Worm (Caenorhabditis elegans) whole organism, L4 larva: ENCODE measurements around the gene ida-1.
A peak's percentile ranks its signal among the peaks of the same experiment; 100 is the strongest.

Source experiments
- F44E2.7 ChIP-seq: fragments of 200-800 bp; sonication (Bioruptor generic); IDR thresholded peaks from 2 replicates; pipeline ENCODE4 v2.1.2; 2022; ENCODE audit warnings: missing genetic modification characterization, missing compliant biosample characterization
- F49E8.2 ChIP-seq: sonication (generic microtip); optimal IDR thresholded peaks from 2 replicates; lab custom pipeline; 2016; ENCODE audit warnings: missing compliant biosample characterization, mild to moderate bottlenecking, missing genetic modification characterization, borderline replicate concordance
- T26A8.4 ChIP-seq: fragments of 200-800 bp; sonication (Bioruptor generic); IDR thresholded peaks from 2 replicates; pipeline ENCODE4 v1.3.6; 2022; ENCODE audit warnings: missing genetic modification characterization, missing compliant biosample characterization
- Y105C5A.15 ChIP-seq: fragments of 200-800 bp; sonication (Bioruptor generic); IDR thresholded peaks from 2 replicates; pipeline ENCODE4 v1.3.6; 2022; ENCODE audit warnings: missing genetic modification characterization, missing compliant biosample characterization
- Y75B8A.6 ChIP-seq: fragments of 200-800 bp; sonication (Bioruptor generic); IDR thresholded peaks from 2 replicates; pipeline ENCODE4 v1.3.6; 2022; ENCODE audit warnings: missing genetic modification reagents, missing genetic modification characterization, missing compliant biosample characterization
- ZK337.2 ChIP-seq: fragments of 200-800 bp; sonication (Bioruptor generic); IDR thresholded peaks from 2 replicates; pipeline ENCODE4 v1.3.6; 2022; ENCODE audit warnings: missing genetic modification reagents, missing genetic modification characterization, missing compliant biosample characterization
- ZK546.5 ChIP-seq, 2 experiments: sonication (generic microtip); optimal IDR thresholded peaks; 2 replicates each; lab custom pipeline; 2017; ENCODE audit warnings: missing biosample characterization in 2 of 2, missing genetic modification characterization in 2 of 2
- ama-1 ChIP-seq: fragments of 150-350 bp; optimal IDR thresholded peaks from 2 replicates; lab custom pipeline; 2014; ENCODE audit warnings: inconsistent platforms, mixed read lengths
- arid-1 ChIP-seq: fragments of 200-800 bp; sonication (Bioruptor generic); conservative IDR thresholded peaks from 2 replicates; pipeline ENCODE4 v1.3.6; 2022; ENCODE audit warnings: missing genetic modification reagents, missing genetic modification characterization, missing compliant biosample characterization
- attf-4 ChIP-seq: sonication (generic microtip); optimal IDR thresholded peaks from 3 replicates; lab custom pipeline; 2017; ENCODE audit warnings: missing biosample characterization, missing genetic modification characterization
- ceh-20 ChIP-seq: fragments of 200-800 bp; sonication (Bioruptor generic); IDR thresholded peaks from 2 replicates; pipeline ENCODE4 v1.3.6; 2022; ENCODE audit warnings: missing genetic modification reagents, missing genetic modification characterization, missing compliant biosample characterization
- ceh-28 ChIP-seq: fragments of 150-350 bp; optimal IDR thresholded peaks from 2 replicates; lab custom pipeline; 2014; ENCODE audit warnings: missing biosample characterization, missing genetic modification reagents, missing genetic modification characterization
- ceh-32 ChIP-seq: sonication (generic microtip); optimal IDR thresholded peaks from 2 replicates; lab custom pipeline; 2016; ENCODE audit warnings: mild to moderate bottlenecking, missing genetic modification characterization, missing compliant biosample characterization; ENCODE audit not compliant: poor library complexity
- ceh-62 ChIP-seq: sonication (generic microtip); optimal IDR thresholded peaks from 2 replicates; lab custom pipeline; 2017; ENCODE audit warnings: missing biosample characterization, missing genetic modification characterization
- daf-16 ChIP-seq, 3 experiments: sonication (generic microtip); optimal IDR thresholded peaks; 2 replicates each; lab custom pipeline; 2016 to 2017; ENCODE audit warnings: missing genetic modification characterization in 3 of 3, missing genetic modification reagents in 3 of 3, mild to moderate bottlenecking in 2 of 3, missing compliant biosample characterization in 2 of 3, missing biosample characterization in 1 of 3, moderate library complexity in 1 of 3
- daf-19 ChIP-seq: fragments of 200-800 bp; sonication (Bioruptor generic); conservative IDR thresholded peaks from 2 replicates; pipeline ENCODE4 v1.3.6; 2022; ENCODE audit warnings: missing genetic modification characterization, missing compliant biosample characterization
- daf-8 ChIP-seq: fragments of 200-800 bp; sonication (Bioruptor generic); IDR thresholded peaks from 2 replicates; pipeline ENCODE4 v1.3.6; 2022; ENCODE audit warnings: missing genetic modification characterization, missing compliant biosample characterization
- dmd-9 ChIP-seq: fragments of 200-800 bp; sonication (Bioruptor generic); IDR thresholded peaks from 2 replicates; pipeline ENCODE4 v1.3.6; 2022; ENCODE audit warnings: missing genetic modification reagents, missing genetic modification characterization, missing compliant biosample characterization
- dpl-1 ChIP-seq: fragments of 150-350 bp; optimal IDR thresholded peaks from 2 replicates; lab custom pipeline; 2014; ENCODE audit warnings: missing biosample characterization, missing genetic modification reagents, missing genetic modification characterization
- egl-43 ChIP-seq: fragments of 200-800 bp; sonication (Bioruptor generic); IDR thresholded peaks from 2 replicates; pipeline ENCODE4 v1.3.6; 2022; ENCODE audit warnings: missing genetic modification reagents, missing genetic modification characterization, missing compliant biosample characterization
- fkh-10 ChIP-seq: fragments of 150-350 bp; optimal IDR thresholded peaks from 2 replicates; lab custom pipeline; 2014; ENCODE audit warnings: missing biosample characterization, missing genetic modification reagents, missing genetic modification characterization
- gei-8 ChIP-seq: fragments of 200-800 bp; sonication (Bioruptor generic); optimal IDR thresholded peaks from 2 replicates; lab custom pipeline; 2018; ENCODE audit warnings: mild to moderate bottlenecking, missing genetic modification characterization, missing compliant biosample characterization
- hlh-30 ChIP-seq: sonication (generic microtip); optimal IDR thresholded peaks from 2 replicates; lab custom pipeline; 2017; ENCODE audit warnings: antibody characterized with exemption, mild to moderate bottlenecking, missing genetic modification characterization, missing compliant biosample characterization; ENCODE audit not compliant: insufficient read depth
- jun-1 ChIP-seq: fragments of 150-350 bp; optimal IDR thresholded peaks from 2 replicates; lab custom pipeline; 2014; ENCODE audit warnings: missing biosample characterization, missing genetic modification reagents, missing genetic modification characterization
- lim-7 ChIP-seq: fragments of 200-800 bp; sonication (Bioruptor generic); IDR thresholded peaks from 2 replicates; pipeline ENCODE4 v1.3.6; 2022; ENCODE audit warnings: missing genetic modification characterization, missing compliant biosample characterization
- lin-1 ChIP-seq: fragments of 200-800 bp; sonication (Bioruptor generic); IDR thresholded peaks from 2 replicates; pipeline ENCODE4 v1.3.6; 2022; ENCODE audit warnings: missing genetic modification reagents, missing genetic modification characterization, missing compliant biosample characterization
- lin-13 ChIP-seq: fragments of 150-350 bp; optimal IDR thresholded peaks from 2 replicates; lab custom pipeline; 2014; ENCODE audit warnings: missing biosample characterization, missing genetic modification reagents, missing genetic modification characterization
- lin-15B ChIP-seq: fragments of 150-350 bp; sonication (generic microtip); optimal IDR thresholded peaks from 3 replicates; lab custom pipeline; 2014; ENCODE audit warnings: missing biosample characterization, missing genetic modification characterization
- lin-29 ChIP-seq: fragments of 200-800 bp; sonication (Bioruptor generic); IDR thresholded peaks from 2 replicates; pipeline ENCODE4 v1.3.6; 2022; ENCODE audit warnings: missing genetic modification reagents, missing genetic modification characterization, missing compliant biosample characterization
- lin-38 ChIP-seq: fragments of 200-800 bp; sonication (Bioruptor generic); IDR thresholded peaks from 2 replicates; pipeline ENCODE4 v1.3.6; 2022; ENCODE audit warnings: missing genetic modification reagents, missing genetic modification characterization, missing compliant biosample characterization
- lin-39 ChIP-seq: fragments of 150-350 bp; optimal IDR thresholded peaks from 2 replicates; lab custom pipeline; 2014; ENCODE audit warnings: missing biosample characterization, missing genetic modification reagents, missing genetic modification characterization
- mes-2 ChIP-seq: sonication (generic microtip); optimal IDR thresholded peaks from 2 replicates; lab custom pipeline; 2016; ENCODE audit warnings: missing genotype, mild to moderate bottlenecking, missing genetic modification characterization, missing compliant biosample characterization; ENCODE audit not compliant: poor library complexity, severe bottlenecking
- mxl-3 ChIP-seq: fragments of 200-800 bp; sonication (Bioruptor generic); optimal IDR thresholded peaks from 2 replicates; lab custom pipeline; 2018; ENCODE audit warnings: mild to moderate bottlenecking, missing genetic modification characterization, missing compliant biosample characterization
- nhr-102 ChIP-seq: sonication (generic microtip); optimal IDR thresholded peaks from 2 replicates; lab custom pipeline; 2016; ENCODE audit warnings: mild to moderate bottlenecking, missing genetic modification characterization, moderate library complexity, missing compliant biosample characterization
- nhr-11 ChIP-seq: fragments of 150-350 bp; optimal IDR thresholded peaks from 2 replicates; lab custom pipeline; 2014; ENCODE audit warnings: missing biosample characterization, missing genetic modification characterization
- nhr-25 ChIP-seq: sonication (generic microtip); optimal IDR thresholded peaks from 2 replicates; lab custom pipeline; 2017; ENCODE audit warnings: missing genetic modification characterization, mild to moderate bottlenecking, missing compliant biosample characterization, antibody characterized with exemption, moderate library complexity, borderline replicate concordance; ENCODE audit not compliant: insufficient read depth
- nhr-48 ChIP-seq: sonication (generic microtip); optimal IDR thresholded peaks from 2 replicates; lab custom pipeline; 2016; ENCODE audit warnings: mild to moderate bottlenecking, missing genetic modification characterization, missing compliant biosample characterization
- nhr-76 ChIP-seq: fragments of 150-350 bp; optimal IDR thresholded peaks from 2 replicates; lab custom pipeline; 2014; ENCODE audit warnings: missing biosample characterization, missing genetic modification characterization
- php-3 ChIP-seq: fragments of 200-800 bp; sonication (Bioruptor generic); IDR thresholded peaks from 2 replicates; pipeline ENCODE4 v1.3.6; 2022; ENCODE audit warnings: missing genetic modification reagents, missing genetic modification characterization, missing compliant biosample characterization
- rbr-2 ChIP-seq: sonication (generic microtip); optimal IDR thresholded peaks from 2 replicates; lab custom pipeline; 2016; ENCODE audit warnings: missing genotype, missing genetic modification characterization, missing compliant biosample characterization
- sdz-12 ChIP-seq: fragments of 200-800 bp; sonication (Bioruptor generic); optimal IDR thresholded peaks from 2 replicates; lab custom pipeline; 2018; ENCODE audit warnings: mild to moderate bottlenecking, missing genetic modification characterization, missing compliant biosample characterization
- set-16 ChIP-seq: fragments of 200-800 bp; sonication (Bioruptor generic); IDR thresholded peaks from 2 replicates; pipeline ENCODE4 v1.3.6; 2022; ENCODE audit warnings: missing genetic modification reagents, missing genetic modification characterization, missing compliant biosample characterization
- spr-1 ChIP-seq: sonication (generic microtip); optimal IDR thresholded peaks from 2 replicates; lab custom pipeline; 2016; ENCODE audit warnings: mild to moderate bottlenecking, missing genetic modification characterization, missing compliant biosample characterization
- spr-3 ChIP-seq: fragments of 200-800 bp; sonication (Bioruptor generic); optimal IDR thresholded peaks from 2 replicates; lab custom pipeline; 2018; ENCODE audit warnings: mild to moderate bottlenecking, missing genetic modification characterization, missing compliant biosample characterization
- zfp-2 ChIP-seq: sonication (generic microtip); optimal IDR thresholded peaks from 2 replicates; lab custom pipeline; 2016; ENCODE audit warnings: mild to moderate bottlenecking, missing genetic modification characterization, missing compliant biosample characterization
- zfp-3 ChIP-seq: fragments of 200-800 bp; sonication (Bioruptor generic); conservative IDR thresholded peaks from 2 replicates; pipeline ENCODE4 v1.3.6; 2022; ENCODE audit warnings: missing genetic modification reagents, missing genetic modification characterization, missing compliant biosample characterization

The ida-1 gene

DNA sequence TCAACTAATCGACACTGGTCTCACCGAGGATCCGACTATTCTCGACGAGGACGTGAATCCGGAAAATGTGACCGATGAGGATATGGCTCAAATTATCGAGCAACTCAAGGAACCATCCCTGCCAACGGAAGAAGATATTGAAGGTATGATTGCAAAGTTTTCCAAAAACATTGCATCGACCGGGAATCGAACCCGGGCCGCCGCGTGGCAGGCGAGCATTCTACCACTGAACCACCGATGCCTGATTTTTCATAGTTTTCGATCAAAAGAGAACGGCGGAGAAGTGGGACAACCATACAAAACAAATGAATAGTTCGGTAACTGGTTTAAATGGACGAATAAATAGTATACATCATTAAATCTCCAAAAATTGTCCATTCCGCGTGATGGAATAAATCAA is 6.5 kb downstream of the ida-1 start (continued):
- no peak for TF ChIP-seq sdz-12 (GFP tag; lab: Kevin White, UChicago)
- 0 out of 2 replicates have a peak, but pooled peaks have one; percentile 14 for TF ChIP-seq dmd-9 (GFP tag; lab: Robert Waterston, UW)

DNA sequence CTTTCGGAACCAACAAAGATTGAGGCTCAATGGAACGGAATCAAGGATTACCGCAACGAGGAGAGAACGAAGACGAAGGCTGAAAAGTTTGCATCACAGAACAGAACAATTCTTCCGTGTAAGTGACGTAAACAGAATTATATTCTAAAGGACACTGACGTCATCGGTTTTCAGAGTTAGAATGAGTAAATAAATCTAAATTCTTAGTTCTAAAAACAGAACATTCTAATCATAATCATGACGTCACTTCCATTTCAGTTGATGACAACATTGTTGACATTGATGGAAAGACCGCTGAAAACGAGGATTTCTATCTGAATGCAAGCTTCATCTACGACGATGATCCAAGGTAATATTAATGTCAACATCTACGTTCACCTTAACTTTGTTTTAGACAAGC is 8.6 kb downstream of the ida-1 start:
- TF ChIP-seq daf-16 (GFP tag; optimal IDR thresholded peaks at IDR 0.05; lab: Kevin White, UChicago) = no peak
- no peak for TF ChIP-seq daf-16 (tag; optimal IDR thresholded peaks at IDR 0.05; lab: Kevin White, UChicago)
- TF ChIP-seq zfp-3 (GFP tag; lab: Robert Waterston, UW) = no peak
- TF ChIP-seq ceh-32 (tag; lab: Kevin White, UChicago) = no peak
- TF ChIP-seq nhr-25 (tag; lab: Kevin White, UChicago) = no peak
- TF ChIP-seq T26A8.4 = no peak
- TF ChIP-seq sdz-12 (GFP tag; lab: Kevin White, UChicago) = no peak
- TF ChIP-seq dpl-1 (GFP tag; lab: Kevin White, UChicago) = no peak
- no peak for TF ChIP-seq F44E2.7
- TF ChIP-seq ama-1 = no peak
- no peak for TF ChIP-seq arid-1
- no peak for TF ChIP-seq nhr-48
- TF ChIP-seq daf-8 (GFP tag; lab: Robert Waterston, UW) = no peak
- TF ChIP-seq nhr-102 (tag; lab: Kevin White, UChicago) = no peak
- TF ChIP-seq Y75B8A.6 (GFP tag; lab: Robert Waterston, UW) = no peak
- no peak for TF ChIP-seq egl-43 (GFP tag; lab: Robert Waterston, UW)
- TF ChIP-seq ZK546.5 (tag; optimal IDR thresholded peaks at IDR 0.05; lab: Kevin White, UChicago) = no peak
- no peak for TF ChIP-seq fkh-10 (GFP tag; lab: Kevin White, UChicago)

DNA sequence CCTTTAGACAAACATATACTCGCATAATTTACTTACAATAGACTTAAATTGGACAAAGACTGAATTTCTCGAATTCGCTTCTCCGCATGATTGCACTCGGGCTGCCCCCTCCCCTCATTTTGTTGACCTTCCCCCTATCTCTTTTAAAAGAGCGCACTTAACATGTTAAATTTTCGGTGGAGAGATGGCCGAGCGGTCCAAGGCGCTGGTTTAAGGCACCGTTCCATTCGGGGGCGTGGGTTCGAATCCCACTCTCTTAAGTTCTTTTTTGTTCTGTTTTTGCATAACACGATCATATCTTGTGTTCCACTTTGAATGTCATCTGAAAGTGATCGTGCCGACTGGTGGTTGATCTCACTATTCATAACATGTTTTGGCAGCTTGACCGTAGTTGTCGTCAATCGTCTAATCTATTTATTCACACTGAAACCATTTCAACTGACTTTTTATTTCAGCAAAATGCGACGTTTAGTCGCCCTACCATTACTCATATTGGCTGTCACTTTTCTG is 14.4 kb downstream of the ida-1 start, which contains the start of gene cutl-23:
cutl-23 (plus strand) TSS at position 460 of the 510 bp plus-strand sequence.
- peak; percentile 50 for TF ChIP-seq rbr-2 (tag; lab: Kevin White, UChicago)
- TF ChIP-seq lin-13 = no peak
- peak; percentile 86 for TF ChIP-seq lim-7 (GFP tag; lab: Robert Waterston, UW)
- no peak for TF ChIP-seq nhr-11 (tag; lab: Kevin White, UChicago)
- TF ChIP-seq lin-29 (GFP tag; lab: Robert Waterston, UW) = no peak
- 0 out of 2 replicates have a peak, but pooled peaks have one; percentile 30 for TF ChIP-seq ceh-20 (GFP tag; lab: Robert Waterston, UW)
- no peak for TF ChIP-seq ZK337.2 (GFP tag; lab: Robert Waterston, UW)
- 0 out of 2 replicates have a peak, but pooled peaks have one; percentile 29 for TF ChIP-seq lin-1 (GFP tag; lab: Robert Waterston, UW)
- TF ChIP-seq lin-38 (GFP tag; lab: Robert Waterston, UW) = no peak
- no peak for TF ChIP-seq spr-1 (tag; lab: Kevin White, UChicago)
- TF ChIP-seq nhr-102 (tag; lab: Kevin White, UChicago) = no peak
- no peak for TF ChIP-seq sdz-12 (GFP tag; lab: Kevin White, UChicago)
- TF ChIP-seq set-16 (GFP tag; lab: Robert Waterston, UW) = no peak
- TF ChIP-seq spr-3 (GFP tag; lab: Kevin White, UChicago) = no peak
- TF ChIP-seq lin-15B = no peak
- TF ChIP-seq jun-1 (tag; lab: Kevin White, UChicago) = no peak
- no peak for TF ChIP-seq ceh-62 (tag; lab: Kevin White, UChicago)
- TF ChIP-seq php-3 (GFP tag; lab: Robert Waterston, UW) = no peak
- no peak for TF ChIP-seq nhr-76 (tag; lab: Kevin White, UChicago)
- no peak for TF ChIP-seq attf-4 (tag; lab: Kevin White, UChicago)
- TF ChIP-seq lin-39 = no peak
- TF ChIP-seq zfp-2 (tag; lab: Kevin White, UChicago) = no peak
- TF ChIP-seq ZK546.5 (tag; optimal IDR thresholded peaks at IDR 0.05; lab: Kevin White, UChicago) = no peak
- peak; percentile 60; the same call in 1 of the 2 replicates for TF ChIP-seq T26A8.4
- TF ChIP-seq gei-8 (GFP tag; lab: Kevin White, UChicago) = no peak
- peak; percentile 58; the same call in 1 of the 2 replicates for TF ChIP-seq daf-19 (GFP tag; lab: Robert Waterston, UW)
- no peak for TF ChIP-seq fkh-10 (GFP tag; lab: Kevin White, UChicago)
- no peak for TF ChIP-seq F49E8.2 (tag; lab: Kevin White, UChicago)
- TF ChIP-seq ceh-28 (tag; lab: Kevin White, UChicago) = no peak
- peak; percentile 77 for TF ChIP-seq mes-2 (tag; lab: Kevin White, UChicago)
- TF ChIP-seq mxl-3 (GFP tag; lab: Kevin White, UChicago) = peak; percentile 51
- TF ChIP-seq Y105C5A.15 = 0 out of 2 replicates have a peak, but pooled peaks have one; percentile 54
- no peak for TF ChIP-seq hlh-30 (tag; lab: Kevin White, UChicago)
